Worm (Caenorhabditis elegans) whole organism, L2 larva: ENCODE data around the gene rsp-2.

ENCODE experiments used
- elt-1 ChIP-seq: fragments of 150-350 bp; optimal IDR thresholded peaks from 2 replicates; lab custom pipeline; 2014; ENCODE audit warnings: missing biosample characterization, missing genetic modification characterization
- mdl-1 ChIP-seq, 2 experiments: fragments of 150-350 bp in 1 of 2; sonication (generic microtip) in 1 of 2; optimal IDR thresholded peaks; 2 replicates each; lab custom pipeline; 2017; ENCODE audit warnings: missing biosample characterization in 2 of 2, missing genetic modification characterization in 2 of 2
- nhr-23 ChIP-seq: fragments of 150-350 bp; optimal IDR thresholded peaks from 2 replicates; lab custom pipeline; 2014; ENCODE audit warnings: missing biosample characterization, missing genetic modification reagents, missing genetic modification characterization
- nhr-237 ChIP-seq: fragments of 150-350 bp; optimal IDR thresholded peaks from 2 replicates; lab custom pipeline; 2014; ENCODE audit warnings: missing biosample characterization, missing genetic modification characterization
- snpc-4 ChIP-seq: fragments of 150-350 bp; optimal IDR thresholded peaks from 2 replicates; lab custom pipeline; 2014; ENCODE audit warnings: missing biosample characterization, missing genetic modification characterization
- unc-62 ChIP-seq: fragments of 150-350 bp; optimal IDR thresholded peaks from 2 replicates; lab custom pipeline; 2014; ENCODE audit warnings: missing biosample characterization, missing genetic modification reagents, missing genetic modification characterization

ce11 chrII:11495307-11495706, 42.6 kb upstream of the rsp-2 start, which contains the start of the genes ooc-3 and B0334.4:
- no peak for TF ChIP-seq snpc-4
- TF ChIP-seq nhr-23 (tag; lab: Kevin White, UChicago): no peak
- no peak for TF ChIP-seq mdl-1 (tag; optimal IDR thresholded peaks at IDR 0.05; lab: Kevin White, UChicago)
- no peak for TF ChIP-seq unc-62 (GFP tag; lab: Kevin White, UChicago)
- TF ChIP-seq nhr-237: no peak
- no peak for TF ChIP-seq elt-1 (tag; lab: Kevin White, UChicago)
